Worm (Caenorhabditis elegans): ENCODE results near the gene ZK822.9.
A peak's percentile ranks its signal among the peaks of the same experiment; 100 is the strongest.

Gene ZK822.9

ce11 chrIV:11901215-11901614 is 14.5 kb upstream of the ZK822.9 start:
- TF ChIP-seq elt-2 (tag; optimal IDR thresholded peaks at IDR 0.05) (no peak), elt-3 (tag; optimal IDR thresholded peaks at IDR 0.05) (peak in 1 of 3 experiments; percentile 55), nhr-43 (tag; optimal IDR thresholded peaks at IDR 0.05; ENCODE audit: poor library complexity, severe bottlenecking) (peak; percentile 94), nhr-25 (tag; optimal IDR thresholded peaks at IDR 0.05) (peak; percentile 41), nhr-23 (tag; optimal IDR thresholded peaks at IDR 0.05) (peak; percentile 36), elt-1 (tag; optimal IDR thresholded peaks at IDR 0.05) (no peak), snpc-4 (tag; optimal IDR thresholded peaks at IDR 0.05) (no peak), sea-2 (GFP tag; optimal IDR thresholded peaks at IDR 0.05) (no peak), ztf-11 (tag; optimal IDR thresholded peaks at IDR 0.05) (no peak)

DNA sequence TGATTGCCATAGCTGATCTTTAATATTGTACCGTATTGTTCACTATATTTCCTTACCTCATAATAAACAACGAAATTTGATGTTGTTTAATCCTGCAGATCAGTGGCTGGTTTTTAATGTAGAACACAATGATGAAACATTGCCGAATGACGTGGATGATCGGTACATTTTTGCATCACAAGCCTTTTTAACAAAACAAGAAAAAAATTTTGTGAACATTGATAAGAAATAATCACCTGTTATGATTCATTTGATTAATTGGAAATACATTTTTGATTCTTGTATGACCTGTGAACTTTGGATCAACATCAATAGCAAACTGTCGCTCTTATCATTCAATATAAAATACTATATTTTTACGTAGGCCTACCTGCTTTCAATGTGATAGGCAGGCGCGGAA is 12.9 kb upstream of the ZK822.9 start:
- TF ChIP-seq tbx-2 (tag; optimal IDR thresholded peaks at IDR 0.05) (no peak), nhr-11 (tag; optimal IDR thresholded peaks at IDR 0.05) (no peak), nhr-25 (tag; optimal IDR thresholded peaks at IDR 0.05) (peak; percentile 6), ceh-28 (tag; optimal IDR thresholded peaks at IDR 0.05) (no peak), skn-1 (tag; optimal IDR thresholded peaks at IDR 0.05) (no peak), daf-12 (tag; optimal IDR thresholded peaks at IDR 0.05) (no peak), ceh-82 (tag; optimal IDR thresholded peaks at IDR 0.05) (no peak), jun-1 (tag; optimal IDR thresholded peaks at IDR 0.05) (no peak), pha-4 (tag; optimal IDR thresholded peaks at IDR 0.05) (no peak), zag-1 (tag; optimal IDR thresholded peaks at IDR 0.05) (no peak), snpc-4 (tag; optimal IDR thresholded peaks at IDR 0.05) (no peak), nfya-1 (tag; optimal IDR thresholded peaks at IDR 0.05; ENCODE audit: insufficient read depth) (peak; percentile 2), sea-2 (GFP tag; optimal IDR thresholded peaks at IDR 0.05) (no peak), fkh-2 (tag; optimal IDR thresholded peaks at IDR 0.05) (no peak), ama-1 (optimal IDR thresholded peaks at IDR 0.05) (no peak), nhr-23 (tag; optimal IDR thresholded peaks at IDR 0.05) (peak; percentile 20), ztf-11 (tag; optimal IDR thresholded peaks at IDR 0.05) (no peak), unc-39 (tag; optimal IDR thresholded peaks at IDR 0.05) (no peak), hmg-11 (tag; optimal IDR thresholded peaks at IDR 0.05) (no peak), nhr-43 (tag; optimal IDR thresholded peaks at IDR 0.05; ENCODE audit: poor library complexity, severe bottlenecking) (peak; percentile 82)

DNA sequence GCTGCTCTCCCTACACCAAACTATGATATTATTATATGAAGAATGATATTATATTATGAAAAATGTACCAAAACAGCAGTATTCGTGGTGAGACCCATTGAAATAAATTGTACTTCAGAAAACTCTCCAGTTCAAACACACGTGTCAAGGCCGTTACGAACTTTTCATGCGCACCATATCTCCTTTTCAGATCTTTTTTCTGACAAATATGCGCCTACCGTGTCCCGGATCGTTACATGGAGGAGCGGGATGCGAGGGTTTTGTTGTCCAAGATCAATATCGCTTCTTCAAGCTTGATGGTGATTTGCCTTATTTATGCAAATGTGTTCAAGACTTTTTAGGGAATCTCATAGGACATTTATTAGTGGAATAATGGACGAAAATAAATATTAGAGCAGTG is 12.1 kb upstream of the ZK822.9 start:
- TF ChIP-seq nhr-43 (tag; optimal IDR thresholded peaks at IDR 0.05; ENCODE audit: poor library complexity, severe bottlenecking) (peak; percentile 61), elt-1 (tag; optimal IDR thresholded peaks at IDR 0.05) (peak; percentile 70), snpc-4 (tag; optimal IDR thresholded peaks at IDR 0.05) (no peak)

- no peak for TF ChIP-seq aly-2 (tag; optimal IDR thresholded peaks at IDR 0.05)
- no peak for TF ChIP-seq lsy-12 (tag; optimal IDR thresholded peaks at IDR 0.05)
- TF ChIP-seq fkh-10 (GFP tag; optimal IDR thresholded peaks at IDR 0.05): no peak
- TF ChIP-seq mml-1 (tag; optimal IDR thresholded peaks at IDR 0.05): no peak
- no peak for TF ChIP-seq ceh-16 (tag; optimal IDR thresholded peaks at IDR 0.05)
- peak; percentile 24 for TF ChIP-seq elt-1 (tag; optimal IDR thresholded peaks at IDR 0.05)
- TF ChIP-seq nhr-23 (tag; optimal IDR thresholded peaks at IDR 0.05): peak; percentile 49
Observed at ce11 chrIV:11908733-11909132, 7.0 kb upstream of the ZK822.9 start.

- TF ChIP-seq fkh-10 (GFP tag; optimal IDR thresholded peaks at IDR 0.05) (no peak), pqm-1 (tag; optimal IDR thresholded peaks at IDR 0.05) (peak; percentile 39), nhr-28 (tag; optimal IDR thresholded peaks at IDR 0.05) (no peak), ceh-28 (tag; optimal IDR thresholded peaks at IDR 0.05) (no peak), elt-2 (tag; optimal IDR thresholded peaks at IDR 0.05) (peak; percentile 43)
Observed at ce11 chrIV:11911723-11912122, 4.0 kb upstream of the ZK822.9 start, which contains the start of gene VZK822L.2. Gene VZK822L.2 (plus strand): TSS chrIV:11912023.

ce11 chrIV:11913295-11913940 is 2.3 kb upstream of the ZK822.9 start:
- TF ChIP-seq pqm-1 (tag; optimal IDR thresholded peaks at IDR 0.05) (peak; percentile 25), unc-62 (GFP tag; optimal IDR thresholded peaks at IDR 0.05) (no peak), elt-2 (tag; optimal IDR thresholded peaks at IDR 0.05) (peak; percentile 44), ceh-16 (tag; optimal IDR thresholded peaks at IDR 0.05) (no peak), tbx-2 (tag; optimal IDR thresholded peaks at IDR 0.05) (no peak), nhr-67 (tag; optimal IDR thresholded peaks at IDR 0.05) (no peak), R02D3.7 (tag; optimal IDR thresholded peaks at IDR 0.05) (no peak), aly-2 (tag; optimal IDR thresholded peaks at IDR 0.05) (peak; percentile 39), snpc-4 (tag; optimal IDR thresholded peaks at IDR 0.05) (no peak)

Measured in whole organism, L3 larva.